Worm (Caenorhabditis elegans) whole organism, L1 larva: ENCODE results near the gene B0361.4.

Source experiments
- C34B4.2 ChIP-seq: sonication (generic microtip); optimal IDR thresholded peaks from 2 replicates; lab custom pipeline; 2017; ENCODE audit warnings: mild to moderate bottlenecking, missing genetic modification characterization, missing compliant biosample characterization
- aha-1 ChIP-seq: fragments of 150-350 bp; optimal IDR thresholded peaks from 2 replicates; lab custom pipeline; 2014; ENCODE audit warnings: missing biosample characterization, missing genetic modification characterization
- aly-2 ChIP-seq: fragments of 150-350 bp; optimal IDR thresholded peaks from 2 replicates; lab custom pipeline; 2014; ENCODE audit warnings: missing biosample characterization, missing genetic modification characterization
- ama-1 ChIP-seq: fragments of 150-350 bp; optimal IDR thresholded peaks from 2 replicates; lab custom pipeline; 2014
- ceh-63 ChIP-seq: fragments of 200-800 bp; sonication (Bioruptor generic); optimal IDR thresholded peaks from 2 replicates; lab custom pipeline; 2018; ENCODE audit warnings: mild to moderate bottlenecking, missing genetic modification characterization, missing compliant biosample characterization
- ceh-82 ChIP-seq, 3 experiments: fragments of 150-350 bp in 1 of 3; sonication (generic microtip) in 2 of 3; optimal IDR thresholded peaks; 2 replicates each; lab custom pipeline; 2014 to 2017; ENCODE audit warnings: missing biosample characterization in 3 of 3, missing genetic modification characterization in 3 of 3
- ceh-90 ChIP-seq: sonication (generic microtip); optimal IDR thresholded peaks from 2 replicates; lab custom pipeline; 2016; ENCODE audit warnings: missing genetic modification characterization, missing compliant biosample characterization
- ces-1 ChIP-seq: fragments of 150-350 bp; optimal IDR thresholded peaks from 2 replicates; lab custom pipeline; 2014; ENCODE audit warnings: missing biosample characterization, missing genetic modification reagents, missing genetic modification characterization
- efl-1 ChIP-seq, 4 experiments: fragments of 150-350 bp; optimal IDR thresholded peaks in 3 of 4; peaks in 1 of 4; 1 replicate in 1 of 4; 2 replicates in 3 of 4; lab custom pipeline; 2014; ENCODE audit warnings: missing biosample characterization in 2 of 4, missing genetic modification characterization in 2 of 4, missing genetic modification reagents in 2 of 4
- efl-3 ChIP-seq: fragments of 200-800 bp; sonication (Bioruptor generic); optimal IDR thresholded peaks from 2 replicates; lab custom pipeline; 2018; ENCODE audit warnings: mild to moderate bottlenecking, missing genetic modification characterization, missing compliant biosample characterization
- egl-13 ChIP-seq: sonication (generic microtip); optimal IDR thresholded peaks from 2 replicates; lab custom pipeline; 2016; ENCODE audit warnings: missing genotype, missing genetic modification reagents, missing genetic modification characterization, missing compliant biosample characterization
- egl-27 ChIP-seq, 2 experiments: fragments of 150-350 bp in 1 of 2; sonication (generic microtip); optimal IDR thresholded peaks; 3 replicates each; lab custom pipeline; 2017 to 2018; ENCODE audit warnings: missing biosample characterization in 2 of 2, missing genetic modification characterization in 2 of 2, missing genetic modification reagents in 2 of 2
- elt-2 ChIP-seq: sonication (generic microtip); optimal IDR thresholded peaks from 2 replicates; lab custom pipeline; 2016; ENCODE audit warnings: missing genetic modification characterization, mild to moderate bottlenecking, inconsistent platforms, missing compliant biosample characterization, missing genetic modification reagents
- elt-3 ChIP-seq, 6 experiments: fragments of 150-350 bp in 1 of 6; sonication (generic microtip); optimal IDR thresholded peaks; 2 replicates each; lab custom pipeline; 2017 to 2018; ENCODE audit warnings: missing biosample characterization in 6 of 6, missing genetic modification characterization in 6 of 6, inconsistent platforms in 1 of 6
- ets-5 ChIP-seq: fragments of 200-800 bp; sonication (Bioruptor generic); IDR thresholded peaks from 2 replicates; pipeline ENCODE4 v1.3.6; 2022; ENCODE audit warnings: missing genetic modification characterization, missing compliant biosample characterization
- fkh-10 ChIP-seq: sonication (generic microtip); optimal IDR thresholded peaks from 2 replicates; lab custom pipeline; 2017; ENCODE audit warnings: missing biosample characterization, missing genetic modification reagents, missing genetic modification characterization
- fkh-8 ChIP-seq: sonication (generic microtip); optimal IDR thresholded peaks from 2 replicates; lab custom pipeline; 2016; ENCODE audit warnings: mild to moderate bottlenecking, missing genetic modification characterization, missing compliant biosample characterization
- grh-1 ChIP-seq: fragments of 200-800 bp; sonication (Bioruptor generic); IDR thresholded peaks from 2 replicates; pipeline ENCODE4 v1.3.6; 2022; ENCODE audit warnings: missing genetic modification reagents, missing genetic modification characterization, missing compliant biosample characterization
- irx-1 ChIP-seq: sonication (generic microtip); optimal IDR thresholded peaks from 2 replicates; lab custom pipeline; 2016; ENCODE audit warnings: missing genetic modification characterization, missing compliant biosample characterization
- jun-1 ChIP-seq: fragments of 150-350 bp; optimal IDR thresholded peaks from 2 replicates; lab custom pipeline; 2014; ENCODE audit warnings: missing biosample characterization, missing genetic modification reagents, missing genetic modification characterization
- lin-14 ChIP-seq: fragments of 200-800 bp; sonication (Bioruptor generic); optimal IDR thresholded peaks from 2 replicates; lab custom pipeline; 2018; ENCODE audit warnings: mild to moderate bottlenecking, missing genetic modification characterization, moderate library complexity, missing compliant biosample characterization
- lin-35 ChIP-seq, 2 experiments: fragments of 150-350 bp; optimal IDR thresholded peaks; 2 replicates each; lab custom pipeline; 2014; ENCODE audit warnings: missing biosample characterization in 2 of 2, missing genetic modification characterization in 2 of 2, missing genetic modification reagents in 2 of 2
- lin-39 ChIP-seq: fragments of 150-350 bp; optimal IDR thresholded peaks from 2 replicates; lab custom pipeline; 2014; ENCODE audit warnings: missing biosample characterization, missing genetic modification reagents, missing genetic modification characterization
- lir-3 ChIP-seq: sonication (generic microtip); optimal IDR thresholded peaks from 2 replicates; lab custom pipeline; 2016; ENCODE audit warnings: mild to moderate bottlenecking, missing genetic modification characterization, moderate library complexity, missing compliant biosample characterization; ENCODE audit not compliant: poor library complexity
- lsy-2 ChIP-seq, 2 experiments: fragments of 150-350 bp; optimal IDR thresholded peaks; 2 replicates each; lab custom pipeline; 2014; ENCODE audit warnings: missing biosample characterization in 2 of 2, missing genetic modification characterization in 2 of 2
- mdl-1 ChIP-seq, 2 experiments: fragments of 150-350 bp; optimal IDR thresholded peaks; 2 replicates each; lab custom pipeline; 2014 to 2017; ENCODE audit warnings: missing biosample characterization in 2 of 2, missing genetic modification characterization in 2 of 2, inconsistent platforms in 1 of 2
- mep-1 ChIP-seq: fragments of 150-350 bp; optimal IDR thresholded peaks from 2 replicates; lab custom pipeline; 2014; ENCODE audit warnings: missing biosample characterization, missing genetic modification characterization
- nhr-71 ChIP-seq: sonication (generic microtip); optimal IDR thresholded peaks from 2 replicates; lab custom pipeline; 2016; ENCODE audit warnings: mild to moderate bottlenecking, missing genetic modification characterization, moderate library complexity, missing compliant biosample characterization
- nhr-76 ChIP-seq: sonication (generic microtip); optimal IDR thresholded peaks from 2 replicates; lab custom pipeline; 2017; ENCODE audit warnings: missing biosample characterization, missing genetic modification characterization
- nhr-77 ChIP-seq: fragments of 150-350 bp; optimal IDR thresholded peaks from 2 replicates; lab custom pipeline; 2014; ENCODE audit warnings: missing biosample characterization, missing genetic modification characterization
- nhr-90 ChIP-seq: sonication (generic microtip); optimal IDR thresholded peaks from 2 replicates; lab custom pipeline; 2016; ENCODE audit warnings: mild to moderate bottlenecking, missing genetic modification characterization, missing compliant biosample characterization; ENCODE audit not compliant: poor library complexity
- pax-3 ChIP-seq: fragments of 200-800 bp; sonication (Bioruptor generic); optimal IDR thresholded peaks from 2 replicates; lab custom pipeline; 2018; ENCODE audit warnings: mild to moderate bottlenecking, missing genetic modification characterization, moderate library complexity, missing compliant biosample characterization
- pqm-1 ChIP-seq: sonication (generic microtip); optimal IDR thresholded peaks from 3 replicates; lab custom pipeline; 2017; ENCODE audit warnings: missing biosample characterization, missing genetic modification characterization
- rnt-1 ChIP-seq: sonication (generic microtip); optimal IDR thresholded peaks from 2 replicates; lab custom pipeline; 2016; ENCODE audit warnings: mild to moderate bottlenecking, missing genetic modification characterization, moderate library complexity, missing compliant biosample characterization
- skn-1 ChIP-seq: fragments of 150-350 bp; optimal IDR thresholded peaks from 2 replicates; lab custom pipeline; 2014; ENCODE audit warnings: missing biosample characterization, missing genetic modification characterization
- snu-23 ChIP-seq: sonication (generic microtip); optimal IDR thresholded peaks from 2 replicates; lab custom pipeline; 2016; ENCODE audit warnings: missing genetic modification characterization, missing compliant biosample characterization
- sup-37 ChIP-seq: fragments of 200-800 bp; sonication (Bioruptor generic); optimal IDR thresholded peaks from 2 replicates; lab custom pipeline; 2018; ENCODE audit warnings: mild to moderate bottlenecking, missing genetic modification characterization, missing compliant biosample characterization
- swsn-7 ChIP-seq: sonication (generic microtip); optimal IDR thresholded peaks from 2 replicates; lab custom pipeline; 2016; ENCODE audit warnings: missing genetic modification characterization, missing compliant biosample characterization
- tbx-2 ChIP-seq: sonication (generic microtip); optimal IDR thresholded peaks from 2 replicates; lab custom pipeline; 2016; ENCODE audit warnings: missing genetic modification characterization, missing compliant biosample characterization
- tlp-1 ChIP-seq: fragments of 150-350 bp; optimal IDR thresholded peaks from 2 replicates; lab custom pipeline; 2014; ENCODE audit warnings: missing biosample characterization, missing genetic modification characterization
- unc-130 ChIP-seq: fragments of 150-350 bp; optimal IDR thresholded peaks from 2 replicates; lab custom pipeline; 2017; ENCODE audit warnings: missing biosample characterization, missing genetic modification characterization, inconsistent platforms
- unc-30 ChIP-seq: sonication (generic microtip); optimal IDR thresholded peaks from 2 replicates; lab custom pipeline; 2017; ENCODE audit warnings: missing biosample characterization, missing genetic modification characterization
- vab-15 ChIP-seq: sonication (generic microtip); optimal IDR thresholded peaks from 2 replicates; lab custom pipeline; 2017; ENCODE audit warnings: missing genotype, mild to moderate bottlenecking, missing genetic modification characterization, missing compliant biosample characterization
- xbp-1 ChIP-seq: sonication (generic microtip); optimal IDR thresholded peaks from 2 replicates; lab custom pipeline; 2016; ENCODE audit warnings: missing genetic modification characterization, missing compliant biosample characterization
- ztf-11 ChIP-seq, 2 experiments: sonication (generic microtip); optimal IDR thresholded peaks; 2 replicates each; lab custom pipeline; 2016 to 2017; ENCODE audit warnings: missing genetic modification characterization in 2 of 2, missing biosample characterization in 1 of 2, missing compliant biosample characterization in 1 of 2
- ztf-4 ChIP-seq: fragments of 150-350 bp; optimal IDR thresholded peaks from 2 replicates; lab custom pipeline; 2014; ENCODE audit warnings: missing biosample characterization, missing genetic modification characterization

B0361.4 gene

DNA sequence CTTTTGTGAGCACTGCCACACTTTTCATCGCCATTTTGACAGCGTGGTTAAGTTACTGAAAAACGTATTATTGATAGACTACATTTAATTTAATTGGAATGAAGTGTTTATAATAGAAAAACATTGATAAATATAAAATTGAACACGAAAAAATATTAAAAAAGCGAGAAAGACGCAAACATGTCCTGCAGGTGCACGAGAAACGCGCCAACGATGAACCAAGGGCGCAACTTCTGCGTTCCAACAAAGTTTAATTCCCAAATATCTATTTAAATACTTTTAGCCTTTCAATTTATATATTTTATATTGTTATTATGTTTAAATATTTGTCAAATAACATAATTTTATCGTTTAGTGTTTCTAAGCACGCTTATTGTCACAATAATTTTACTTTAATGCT is 24.6 kb upstream of the B0361.4 start, which contains the start of gene ndus-8 (continued):
- TF ChIP-seq unc-30 (tag; lab: Kevin White, UChicago) (no peak), skn-1 (tag; lab: Kevin White, UChicago) (peak; percentile 57), tlp-1 (no peak), pqm-1 (no peak), ets-5 (GFP tag; lab: Robert Waterston, UW) (no peak), unc-130 (peak; percentile 90), ztf-4 (no peak), snu-23 (GFP tag; lab: Kevin White, UChicago) (peak; percentile 85), lin-14 (GFP tag; lab: Kevin White, UChicago) (no peak), mdl-1 (tag; optimal IDR thresholded peaks at IDR 0.05; lab: Kevin White, UChicago) (peak in 1 of 2 experiments; percentile 57), nhr-90 (tag; lab: Kevin White, UChicago) (peak; percentile 78), xbp-1 (tag; lab: Kevin White, UChicago) (peak; percentile 74), lin-39 (tag; lab: Kevin White, UChicago) (peak; percentile 43), nhr-71 (tag; lab: Kevin White, UChicago) (peak; percentile 82), elt-2 (tag; lab: Kevin White, UChicago) (peak; percentile 35), lin-35 (GFP tag; optimal IDR thresholded peaks at IDR 0.05; lab: Kevin White, UChicago) (peak; percentile 77 to 80), ces-1 (no peak), egl-13 (tag; lab: Kevin White, UChicago) (peak; percentile 18), ama-1 (lab: Kevin White, UChicago) (no peak), lsy-2 (tag; optimal IDR thresholded peaks at IDR 0.05; lab: Kevin White, UChicago) (peak; percentile 87 to 90), fkh-8 (peak; percentile 18), C34B4.2 (no peak), grh-1 (no peak), ceh-63 (GFP tag; lab: Kevin White, UChicago) (no peak), lir-3 (peak; percentile 38), nhr-77 (tag; lab: Kevin White, UChicago) (no peak), rnt-1 (peak; percentile 77), ztf-11 (tag; optimal IDR thresholded peaks at IDR 0.05; lab: Kevin White, UChicago) (peak in 1 of 2 experiments; percentile 39), fkh-10 (GFP tag; lab: Kevin White, UChicago) (no peak), efl-3 (no peak), ceh-82 (tag; optimal IDR thresholded peaks at IDR 0.05; lab: Kevin White, UChicago) (peak in 2 of 3 experiments; percentile 47 to 77), aha-1 (no peak), efl-1 (optimal IDR thresholded peaks at IDR 0.05; lab: Kevin White, UChicago) (peak; percentile 65 to 81), efl-1 (GFP tag; optimal IDR thresholded peaks at IDR 0.05 in 1 of 2; lab: Kevin White, UChicago) (peak; percentile 73 to 96), ceh-90 (tag; lab: Kevin White, UChicago) (no peak), tbx-2 (tag; lab: Kevin White, UChicago) (peak; percentile 69), nhr-76 (tag; lab: Kevin White, UChicago) (no peak), pax-3 (tag; lab: Kevin White, UChicago) (no peak), aly-2 (no peak), irx-1 (tag; lab: Kevin White, UChicago) (peak; percentile 34), swsn-7 (tag; lab: Kevin White, UChicago) (peak; percentile 78), vab-15 (no peak), jun-1 (tag; lab: Kevin White, UChicago) (peak; percentile 17), elt-3 (tag; optimal IDR thresholded peaks at IDR 0.05; lab: Kevin White, UChicago) (peak in 1 of 6 experiments; percentile 53), sup-37 (GFP tag; lab: Kevin White, UChicago) (no peak), mep-1 (tag; lab: Kevin White, UChicago) (peak; percentile 95), egl-27 (tag; optimal IDR thresholded peaks at IDR 0.05; lab: Kevin White, UChicago) (no peak)
